Fruit fly (Drosophila melanogaster) whole organism, embryonic: ENCODE results near the gene CG8861.

Source experiments
- Bteb2 ChIP-seq: fragments of 200-800 bp; sonication (Bioruptor generic); optimal IDR thresholded peaks from 2 replicates; lab custom pipeline; 2016; ENCODE audit warnings: missing biosample characterization, missing genetic modification characterization
- CG10543 ChIP-seq: fragments of 200-800 bp; sonication (Bioruptor generic); optimal IDR thresholded peaks from 3 replicates; lab custom pipeline; 2017; ENCODE audit warnings: missing biosample characterization, mild to moderate bottlenecking, missing genetic modification characterization, moderate library complexity
- CG10565 ChIP-seq: fragments of 200-800 bp; sonication (Bioruptor generic); optimal IDR thresholded peaks from 3 replicates; lab custom pipeline; 2016; ENCODE audit warnings: missing biosample characterization, mild to moderate bottlenecking, missing genetic modification characterization
- CG14860 ChIP-seq: fragments of 200-800 bp; sonication (Bioruptor generic); IDR thresholded peaks from 3 replicates; pipeline ENCODE4 v1.3.6; 2022; ENCODE audit warnings: missing biosample characterization, missing genetic modification characterization; ENCODE audit not compliant: partially characterized antibody
- CG14965 ChIP-seq: fragments of 200-800 bp; sonication (Bioruptor generic); optimal IDR thresholded peaks from 2 replicates; lab custom pipeline; 2016; ENCODE audit warnings: missing biosample characterization, missing genetic modification characterization, borderline replicate concordance
- CG15269 ChIP-seq: fragments of 200-800 bp; sonication (Bioruptor generic); optimal IDR thresholded peaks from 2 replicates; lab custom pipeline; 2018; ENCODE audit warnings: missing biosample characterization, mild to moderate bottlenecking, missing genetic modification characterization, moderate library complexity
- CG1529 ChIP-seq: fragments of 200-800 bp; sonication (Bioruptor generic); optimal IDR thresholded peaks from 3 replicates; lab custom pipeline; 2018; ENCODE audit warnings: missing biosample characterization, missing genetic modification characterization
- CG15479 ChIP-seq: fragments of 200-800 bp; sonication (Bioruptor generic); optimal IDR thresholded peaks from 3 replicates; lab custom pipeline; 2019; ENCODE audit warnings: missing biosample characterization, mild to moderate bottlenecking, missing genetic modification characterization, moderate library complexity
- CG15696 ChIP-seq: fragments of 200-800 bp; sonication (Bioruptor generic); optimal IDR thresholded peaks from 2 replicates; lab custom pipeline; 2019; ENCODE audit warnings: missing biosample characterization, mild to moderate bottlenecking, missing genetic modification characterization, moderate library complexity
- CG2120 ChIP-seq: fragments of 200-800 bp; sonication (Bioruptor generic); optimal IDR thresholded peaks from 3 replicates; lab custom pipeline; 2016; ENCODE audit warnings: missing biosample characterization, missing genetic modification characterization
- CG30403 ChIP-seq: fragments of 200-800 bp; sonication (Bioruptor generic); optimal IDR thresholded peaks from 3 replicates; lab custom pipeline; 2016; ENCODE audit warnings: missing biosample characterization, missing genetic modification characterization
- CG30431 ChIP-seq: fragments of 200-800 bp; sonication (Bioruptor generic); optimal IDR thresholded peaks from 2 replicates; lab custom pipeline; 2017; ENCODE audit warnings: missing biosample characterization, missing genetic modification characterization
- CG31441 ChIP-seq: fragments of 200-800 bp; sonication (Bioruptor generic); IDR thresholded peaks from 2 replicates; pipeline ENCODE4 v1.3.6; 2022; ENCODE audit warnings: missing biosample characterization, missing genetic modification characterization
- CG32532 ChIP-seq: fragments of 200-800 bp; sonication (Bioruptor generic); IDR thresholded peaks from 2 replicates; pipeline ENCODE4 v1.3.6; 2022; ENCODE audit warnings: missing biosample characterization, missing genetic modification characterization
- CG32772 ChIP-seq: fragments of 200-800 bp; sonication (Bioruptor generic); IDR thresholded peaks from 2 replicates; pipeline ENCODE4 v1.3.6; 2022; ENCODE audit warnings: missing biosample characterization, missing genetic modification characterization
- CG33213 ChIP-seq: fragments of 200-800 bp; sonication (Bioruptor generic); optimal IDR thresholded peaks from 3 replicates; lab custom pipeline; 2016; ENCODE audit warnings: missing biosample characterization, missing genetic modification characterization
- CG5953 ChIP-seq: fragments of 200-800 bp; sonication (Bioruptor generic); IDR thresholded peaks from 2 replicates; pipeline ENCODE4 v1.3.6; 2022; ENCODE audit warnings: missing biosample characterization, missing genetic modification characterization
- CG6175 ChIP-seq: fragments of 200-800 bp; sonication (Bioruptor generic); IDR thresholded peaks from 3 replicates; pipeline ENCODE4 v1.3.6; 2022; ENCODE audit warnings: missing biosample characterization, missing genetic modification characterization
- CG7372 ChIP-seq: fragments of 200-800 bp; sonication (Bioruptor generic); IDR thresholded peaks from 2 replicates; pipeline ENCODE4 v1.3.6; 2022; ENCODE audit warnings: missing biosample characterization, missing genetic modification characterization
- CG9215 ChIP-seq: fragments of 200-800 bp; sonication (Bioruptor generic); IDR thresholded peaks from 2 replicates; pipeline ENCODE4 v1.3.6; 2022; ENCODE audit warnings: missing biosample characterization, missing genetic modification characterization
- CHES-1-like ChIP-seq: fragments of 200-800 bp; sonication (Bioruptor generic); optimal IDR thresholded peaks from 2 replicates; lab custom pipeline; 2016; ENCODE audit warnings: missing biosample characterization, missing genetic modification characterization
- CTCF ChIP-seq: fragments of 200-800 bp; sonication (Bioruptor generic); optimal IDR thresholded peaks from 2 replicates; lab custom pipeline; 2017; ENCODE audit warnings: missing biosample characterization, mild to moderate bottlenecking, missing genetic modification characterization, moderate library complexity
- Gsc ChIP-seq: fragments of 200-800 bp; sonication (Bioruptor generic); IDR thresholded peaks from 2 replicates; pipeline ENCODE4 v1.3.6; 2022; ENCODE audit warnings: missing biosample characterization, missing genetic modification characterization
- Max ChIP-seq: fragments of 200-800 bp; sonication (Bioruptor generic); optimal IDR thresholded peaks from 2 replicates; lab custom pipeline; 2016; ENCODE audit warnings: missing biosample characterization, mild to moderate bottlenecking, missing genetic modification characterization
- Mes4 ChIP-seq: fragments of 200-800 bp; sonication (Bioruptor generic); optimal IDR thresholded peaks from 2 replicates; lab custom pipeline; 2016; ENCODE audit warnings: missing biosample characterization, missing genetic modification characterization
- NC2α ChIP-seq: fragments of 200-800 bp; sonication (Bioruptor generic); optimal IDR thresholded peaks from 2 replicates; lab custom pipeline; 2016; ENCODE audit warnings: missing biosample characterization, missing genetic modification characterization
- Neu2 ChIP-seq: fragments of 200-800 bp; sonication (Bioruptor generic); optimal IDR thresholded peaks from 3 replicates; lab custom pipeline; 2016; ENCODE audit warnings: missing biosample characterization, missing genetic modification characterization, borderline replicate concordance
- NfI ChIP-seq: fragments of 200-800 bp; sonication (Bioruptor generic); optimal IDR thresholded peaks from 3 replicates; lab custom pipeline; 2018; ENCODE audit warnings: missing biosample characterization, mild to moderate bottlenecking, missing genetic modification characterization, moderate library complexity
- Oli ChIP-seq: fragments of 200-800 bp; sonication (Bioruptor generic); optimal IDR thresholded peaks from 2 replicates; lab custom pipeline; 2018; ENCODE audit warnings: missing biosample characterization, mild to moderate bottlenecking, missing genetic modification characterization, moderate library complexity
- Optix ChIP-seq: fragments of 200-800 bp; sonication (Bioruptor generic); IDR thresholded peaks from 3 replicates; pipeline ENCODE4 v1.3.6; 2022; ENCODE audit warnings: missing biosample characterization, missing genetic modification characterization
- Scr ChIP-seq: fragments of 200-800 bp; sonication (Bioruptor generic); IDR thresholded peaks from 2 replicates; pipeline ENCODE4 v1.3.6; 2022; ENCODE audit warnings: missing biosample characterization, missing genetic modification characterization; ENCODE audit not compliant: partially characterized antibody
- Trl ChIP-seq, 3 experiments: fragments of >200 bp in 2 of 3; fragments of 200-800 bp in 1 of 3; sonication (Bioruptor generic) in 1 of 3; optimal IDR thresholded peaks; 2 replicates in 1 of 3; 3 replicates in 2 of 3; lab custom pipeline; 2016 to 2017; ENCODE audit warnings: missing biosample characterization in 1 of 3, missing genetic modification characterization in 1 of 3
- Xrp1 ChIP-seq: fragments of 200-800 bp; sonication (Bioruptor generic); IDR thresholded peaks from 2 replicates; pipeline ENCODE4 v1.3.6; 2022; ENCODE audit warnings: missing biosample characterization, missing genetic modification characterization
- btn ChIP-seq: fragments of 200-800 bp; sonication (Bioruptor generic); optimal IDR thresholded peaks from 2 replicates; lab custom pipeline; 2016; ENCODE audit warnings: missing biosample characterization, missing genetic modification characterization
- dysf ChIP-seq: fragments of 200-800 bp; sonication (Bioruptor generic); IDR thresholded peaks from 3 replicates; pipeline ENCODE4 v1.3.6; 2022; ENCODE audit warnings: missing biosample characterization, missing genetic modification characterization
- fd102C ChIP-seq: fragments of 200-800 bp; sonication (Bioruptor generic); optimal IDR thresholded peaks from 2 replicates; lab custom pipeline; 2018; ENCODE audit warnings: missing biosample characterization, mild to moderate bottlenecking, missing genetic modification characterization, moderate library complexity
- grn ChIP-seq: fragments of 200-800 bp; sonication (Bioruptor generic); optimal IDR thresholded peaks from 3 replicates; lab custom pipeline; 2017; ENCODE audit warnings: missing biosample characterization, missing genetic modification characterization
- h ChIP-seq: fragments of >200 bp; optimal IDR thresholded peaks from 2 replicates; lab custom pipeline; 2017
- her ChIP-seq: fragments of 200-800 bp; sonication (Bioruptor generic); optimal IDR thresholded peaks from 2 replicates; lab custom pipeline; 2016; ENCODE audit warnings: missing biosample characterization, missing genetic modification characterization
- lbe ChIP-seq: fragments of 200-800 bp; sonication (Bioruptor generic); optimal IDR thresholded peaks from 2 replicates; lab custom pipeline; 2016; ENCODE audit warnings: missing biosample characterization, mild to moderate bottlenecking, missing genetic modification characterization
- mirr ChIP-seq: fragments of 200-800 bp; sonication (Bioruptor generic); optimal IDR thresholded peaks from 3 replicates; lab custom pipeline; 2018; ENCODE audit warnings: missing biosample characterization, mild to moderate bottlenecking, missing genetic modification characterization
- pfk ChIP-seq: fragments of 200-800 bp; sonication (Bioruptor generic); optimal IDR thresholded peaks from 2 replicates; lab custom pipeline; 2018; ENCODE audit warnings: missing biosample characterization, mild to moderate bottlenecking, missing genetic modification characterization, moderate library complexity
- pho ChIP-seq: fragments of 200-800 bp; sonication (Bioruptor generic); optimal IDR thresholded peaks from 2 replicates; lab custom pipeline; 2016; ENCODE audit warnings: missing biosample characterization, missing genetic modification characterization
- ro ChIP-seq: fragments of 200-800 bp; sonication (Bioruptor generic); IDR thresholded peaks from 2 replicates; pipeline ENCODE4 v1.3.6; 2022; ENCODE audit warnings: missing biosample characterization, missing genetic modification characterization
- sc ChIP-seq, 3 experiments: fragments of >200 bp in 2 of 3; fragments of 200-800 bp in 1 of 3; sonication (Bioruptor generic) in 1 of 3; optimal IDR thresholded peaks; 2 replicates in 2 of 3; 3 replicates in 1 of 3; lab custom pipeline; 2017; ENCODE audit warnings: mild to moderate bottlenecking in 1 of 3, missing biosample characterization in 1 of 3, missing genetic modification characterization in 1 of 3, missing genetic modification reagents in 1 of 3
- sd ChIP-seq: fragments of 200-800 bp; sonication (Bioruptor generic); optimal IDR thresholded peaks from 3 replicates; lab custom pipeline; 2018; ENCODE audit warnings: missing biosample characterization, mild to moderate bottlenecking, missing genetic modification characterization, moderate library complexity
- seq ChIP-seq: fragments of 200-800 bp; sonication (Bioruptor generic); IDR thresholded peaks from 2 replicates; pipeline ENCODE4 v1.3.6; 2022; ENCODE audit warnings: missing biosample characterization, missing genetic modification characterization
- usp ChIP-seq: fragments of >200 bp; optimal IDR thresholded peaks from 2 replicates; lab custom pipeline; 2017; ENCODE audit warnings: missing biosample characterization, missing genetic modification characterization
- vnd ChIP-seq: fragments of 200-800 bp; sonication (Bioruptor generic); IDR thresholded peaks from 3 replicates; pipeline ENCODE4 v1.3.6; 2022; ENCODE audit warnings: missing biosample characterization, missing genetic modification characterization; ENCODE audit not compliant: partially characterized antibody
- vvl ChIP-seq: fragments of 200-800 bp; sonication (Bioruptor generic); IDR thresholded peaks from 2 replicates; pipeline ENCODE4 v1.3.6; 2022; ENCODE audit warnings: missing biosample characterization, missing genetic modification characterization

The CG8861 gene

dm6 chr3R:9245576-9246200 lies 82.6 kb downstream of the CG8861 start, which contains the start of gene Vps15 (continued):
- no peak for TF ChIP-seq Trl (optimal IDR thresholded peaks at IDR 0.05; lab: Kevin White, UChicago)
- peak; percentile 57 for TF ChIP-seq Trl (GFP tag; optimal IDR thresholded peaks at IDR 0.05; lab: Kevin White, UChicago)
- TF ChIP-seq pfk (GFP tag; lab: Kevin White, UChicago) = no peak
- TF ChIP-seq ro (GFP tag; lab: Robert Waterston, UW) = no peak
- TF ChIP-seq CG7372 = peak; percentile 61
- peak; percentile 68 for TF ChIP-seq Bteb2 (GFP tag; lab: Kevin White, UChicago)
- peak; percentile 88 for TF ChIP-seq vvl
- TF ChIP-seq pho (GFP tag; lab: Kevin White, UChicago) = peak; percentile 72
- no peak for TF ChIP-seq CG10565 (GFP tag; lab: Kevin White, UChicago)
- TF ChIP-seq CTCF = no peak
- peak; percentile 78 for TF ChIP-seq CG10543 (GFP tag; lab: Kevin White, UChicago)
- 0 out of 2 replicates have a peak, but pooled peaks have one; percentile 6 for TF ChIP-seq CG5953
- TF ChIP-seq CG14965 (GFP tag; lab: Kevin White, UChicago) = no peak
- TF ChIP-seq sc (optimal IDR thresholded peaks at IDR 0.05; lab: Kevin White, UChicago) = no peak
- TF ChIP-seq sc (GFP tag; optimal IDR thresholded peaks at IDR 0.05; lab: Kevin White, UChicago) = no peak
- TF ChIP-seq Oli (tag; lab: Kevin White, UChicago) = peak; percentile 54
- TF ChIP-seq fd102C (GFP tag; lab: Kevin White, UChicago) = no peak
- TF ChIP-seq mirr = no peak
- TF ChIP-seq lbe (GFP tag; lab: Kevin White, UChicago) = peak; percentile 61
- peak; percentile 74 for TF ChIP-seq CG15696
- TF ChIP-seq Neu2 = no peak
- TF ChIP-seq CG9215 (GFP tag; lab: Robert Waterston, UW) = peak; percentile 27; the same call in 1 of the 2 replicates
- TF ChIP-seq vnd (GFP tag; lab: Robert Waterston, UW) = peak; percentile 84
- peak; percentile 67 for TF ChIP-seq CG31441 (GFP tag; lab: Robert Waterston, UW)
- peak; percentile 80 for TF ChIP-seq CG32532 (GFP tag; lab: Robert Waterston, UW)
- TF ChIP-seq CG6175 = no peak
- peak; percentile 27 for TF ChIP-seq NC2α (GFP tag; lab: Kevin White, UChicago)
- peak; percentile 68 for TF ChIP-seq Mes4 (GFP tag; lab: Kevin White, UChicago)
- peak; percentile 88 for TF ChIP-seq CG2120 (GFP tag; lab: Kevin White, UChicago)
- TF ChIP-seq h = no peak
- peak; percentile 91 for TF ChIP-seq Scr (GFP tag; lab: Robert Waterston, UW)
- no peak for TF ChIP-seq usp
- TF ChIP-seq CG14860 (GFP tag; lab: Robert Waterston, UW) = peak; percentile 87
- TF ChIP-seq her (GFP tag; lab: Kevin White, UChicago) = peak; percentile 47
- peak; percentile 83 for TF ChIP-seq CG15269 (tag; lab: Kevin White, UChicago)
- TF ChIP-seq CG1529 (GFP tag; lab: Kevin White, UChicago) = peak; percentile 43
- TF ChIP-seq btn (GFP tag; lab: Kevin White, UChicago) = no peak
- TF ChIP-seq Xrp1 (GFP tag; lab: Robert Waterston, UW) = peak; percentile 85
- no peak for TF ChIP-seq CG15479 (GFP tag; lab: Kevin White, UChicago)
- TF ChIP-seq sd (tag; lab: Kevin White, UChicago) = peak; percentile 58
- TF ChIP-seq CG30403 (GFP tag; lab: Kevin White, UChicago) = peak; percentile 86
- TF ChIP-seq grn = no peak
- peak; percentile 29; the same call in 1 of the 2 replicates for TF ChIP-seq CG32772
- no peak for TF ChIP-seq CG30431 (GFP tag; lab: Kevin White, UChicago)
- peak; percentile 72 for TF ChIP-seq dysf (GFP tag; lab: Robert Waterston, UW)
- peak; percentile 70 for TF ChIP-seq CHES-1-like (GFP tag; lab: Kevin White, UChicago)
- TF ChIP-seq Gsc (GFP tag; lab: Robert Waterston, UW) = no peak
- TF ChIP-seq NfI = peak; percentile 73
- peak; percentile 71 for TF ChIP-seq Max (GFP tag; lab: Kevin White, UChicago)
- TF ChIP-seq seq (GFP tag; lab: Robert Waterston, UW) = no peak
- no peak for TF ChIP-seq Optix (GFP tag; lab: Robert Waterston, UW)
- peak; percentile 32 for TF ChIP-seq CG33213
